Worm (Caenorhabditis elegans) whole organism, midembryonic: ENCODE results near the gene stc-1.

ENCODE experiments used
- T22C8.4 ChIP-seq: fragments of 200-800 bp; sonication (Bioruptor generic); IDR thresholded peaks from 2 replicates; pipeline ENCODE4 v1.3.6; 2022; ENCODE audit warnings: missing genetic modification characterization, missing compliant biosample characterization
- cog-1 ChIP-seq: sonication (generic microtip); optimal IDR thresholded peaks from 2 replicates; lab custom pipeline; 2016; ENCODE audit warnings: missing genetic modification characterization, missing compliant biosample characterization
- flt-1 ChIP-seq: fragments of 200-800 bp; sonication (Bioruptor generic); IDR thresholded peaks from 2 replicates; pipeline ENCODE4 v1.3.6; 2022; ENCODE audit warnings: missing genetic modification characterization, missing compliant biosample characterization
- klf-2 ChIP-seq: fragments of 200-800 bp; sonication (Bioruptor generic); conservative IDR thresholded peaks from 2 replicates; pipeline ENCODE4 v1.3.6; 2022; ENCODE audit warnings: missing genetic modification reagents, missing genetic modification characterization, missing compliant biosample characterization
- med-1 ChIP-seq: sonication (generic microtip); optimal IDR thresholded peaks from 2 replicates; lab custom pipeline; 2017; ENCODE audit warnings: missing genetic modification characterization, mild to moderate bottlenecking, missing compliant biosample characterization, antibody characterized with exemption, missing genetic modification reagents; ENCODE audit not compliant: insufficient read depth
- ref-1 ChIP-seq: fragments of 200-800 bp; sonication (Bioruptor generic); conservative IDR thresholded peaks from 2 replicates; pipeline ENCODE4 v1.3.6; 2022; ENCODE audit warnings: missing genetic modification reagents, missing genetic modification characterization, missing compliant biosample characterization
- tab-1 ChIP-seq: fragments of 200-800 bp; sonication (Bioruptor generic); IDR thresholded peaks from 2 replicates; pipeline ENCODE4 v1.3.6; 2022; ENCODE audit warnings: missing genetic modification characterization, missing compliant biosample characterization
- ztf-23 ChIP-seq: fragments of 200-800 bp; sonication (Bioruptor generic); IDR thresholded peaks from 2 replicates; pipeline ENCODE4 v1.3.6; 2022; ENCODE audit warnings: missing genetic modification reagents, missing genetic modification characterization, missing compliant biosample characterization
- ztf-29 ChIP-seq: fragments of 200-800 bp; sonication (Bioruptor generic); IDR thresholded peaks from 2 replicates; pipeline ENCODE4 v1.3.6; 2022; ENCODE audit warnings: missing genetic modification reagents, missing genetic modification characterization, missing compliant biosample characterization

Gene stc-1

ce11 chrII:8566039-8566438 lies at the start of gene stc-1:
Gene stc-1 (minus strand): TSS chrII:8566139.
- no peak for TF ChIP-seq T22C8.4 (GFP tag; lab: Robert Waterston, UW)
- no peak for TF ChIP-seq ref-1 (GFP tag; lab: Robert Waterston, UW)
- no peak for TF ChIP-seq cog-1 (tag; lab: Kevin White, UChicago)
- TF ChIP-seq ztf-23 (GFP tag; lab: Robert Waterston, UW), result no peak
- TF ChIP-seq klf-2 (GFP tag; lab: Robert Waterston, UW), result no peak
- TF ChIP-seq med-1 (GFP tag; lab: Kevin White, UChicago), result no peak
- TF ChIP-seq ztf-29, result no peak
- TF ChIP-seq flt-1 (GFP tag; lab: Robert Waterston, UW), result no peak
- TF ChIP-seq tab-1 (GFP tag; lab: Robert Waterston, UW), result no peak

ce11 chrII:8612470-8612869 lies 46.5 kb upstream of the stc-1 start, which contains the start of gene T22C8.1:
Gene T22C8.1 (plus strand): TSS chrII:8612770.
- TF ChIP-seq T22C8.4 (GFP tag; lab: Robert Waterston, UW) (no peak), med-1 (GFP tag; lab: Kevin White, UChicago) (no peak), klf-2 (GFP tag; lab: Robert Waterston, UW) (no peak), flt-1 (GFP tag; lab: Robert Waterston, UW) (no peak), ztf-23 (GFP tag; lab: Robert Waterston, UW) (no peak), ztf-29 (no peak), cog-1 (tag; lab: Kevin White, UChicago) (no peak), ref-1 (GFP tag; lab: Robert Waterston, UW) (no peak), tab-1 (GFP tag; lab: Robert Waterston, UW) (no peak)

ce11 chrII:8611330-8611729 lies 45.4 kb upstream of the stc-1 start:
- no peak for TF ChIP-seq flt-1 (GFP tag; lab: Robert Waterston, UW)

- TF ChIP-seq T22C8.4 (GFP tag; lab: Robert Waterston, UW), result no peak
- TF ChIP-seq ztf-23 (GFP tag; lab: Robert Waterston, UW), result no peak
- TF ChIP-seq ref-1 (GFP tag; lab: Robert Waterston, UW), result no peak
- no peak for TF ChIP-seq flt-1 (GFP tag; lab: Robert Waterston, UW)
- no peak for TF ChIP-seq tab-1 (GFP tag; lab: Robert Waterston, UW)
- TF ChIP-seq med-1 (GFP tag; lab: Kevin White, UChicago), result no peak
- no peak for TF ChIP-seq cog-1 (tag; lab: Kevin White, UChicago)
- no peak for TF ChIP-seq ztf-29
- TF ChIP-seq klf-2 (GFP tag; lab: Robert Waterston, UW), result no peak
Measured at ce11 chrII:8610585-8610984, 44.6 kb upstream of the stc-1 start.

ce11 chrII:8610085-8610484 lies 44.1 kb upstream of the stc-1 start, which contains the start of gene F28C6.9:
Gene F28C6.9 (minus strand): TSS chrII:8610185.
- TF ChIP-seq flt-1 (GFP tag; lab: Robert Waterston, UW) (no peak), ref-1 (GFP tag; lab: Robert Waterston, UW) (no peak), ztf-23 (GFP tag; lab: Robert Waterston, UW) (no peak), cog-1 (tag; lab: Kevin White, UChicago) (no peak), klf-2 (GFP tag; lab: Robert Waterston, UW) (no peak), tab-1 (GFP tag; lab: Robert Waterston, UW) (no peak), ztf-29 (no peak), med-1 (GFP tag; lab: Kevin White, UChicago) (no peak), T22C8.4 (GFP tag; lab: Robert Waterston, UW) (no peak)

- no peak for TF ChIP-seq ztf-29
- TF ChIP-seq med-1 (GFP tag; lab: Kevin White, UChicago), result no peak
- TF ChIP-seq T22C8.4 (GFP tag; lab: Robert Waterston, UW), result no peak
- TF ChIP-seq ref-1 (GFP tag; lab: Robert Waterston, UW), result no peak
- TF ChIP-seq klf-2 (GFP tag; lab: Robert Waterston, UW), result no peak
- TF ChIP-seq ztf-23 (GFP tag; lab: Robert Waterston, UW), result no peak
- TF ChIP-seq tab-1 (GFP tag; lab: Robert Waterston, UW), result no peak
- no peak for TF ChIP-seq flt-1 (GFP tag; lab: Robert Waterston, UW)
- TF ChIP-seq cog-1 (tag; lab: Kevin White, UChicago), result no peak
Measured at ce11 chrII:8607662-8608061, 41.7 kb upstream of the stc-1 start, which contains the start of gene F28C6.10. Gene F28C6.10 (plus strand): TSS chrII:8607962.

ce11 chrII:8606549-8606948 lies 40.6 kb upstream of the stc-1 start, which contains the start of gene F28C6.8:
Gene F28C6.8 (plus strand): TSS chrII:8606849.
- no peak for TF ChIP-seq ref-1 (GFP tag; lab: Robert Waterston, UW)
- no peak for TF ChIP-seq med-1 (GFP tag; lab: Kevin White, UChicago)
- TF ChIP-seq ztf-23 (GFP tag; lab: Robert Waterston, UW), result no peak
- TF ChIP-seq flt-1 (GFP tag; lab: Robert Waterston, UW), result no peak
- no peak for TF ChIP-seq cog-1 (tag; lab: Kevin White, UChicago)
- no peak for TF ChIP-seq ztf-29
- no peak for TF ChIP-seq tab-1 (GFP tag; lab: Robert Waterston, UW)
- no peak for TF ChIP-seq klf-2 (GFP tag; lab: Robert Waterston, UW)
- no peak for TF ChIP-seq T22C8.4 (GFP tag; lab: Robert Waterston, UW)

- TF ChIP-seq T22C8.4 (GFP tag; lab: Robert Waterston, UW), result no peak
- TF ChIP-seq med-1 (GFP tag; lab: Kevin White, UChicago), result no peak
- no peak for TF ChIP-seq ztf-29
- TF ChIP-seq tab-1 (GFP tag; lab: Robert Waterston, UW), result no peak
- no peak for TF ChIP-seq ztf-23 (GFP tag; lab: Robert Waterston, UW)
- TF ChIP-seq flt-1 (GFP tag; lab: Robert Waterston, UW), result no peak
- no peak for TF ChIP-seq cog-1 (tag; lab: Kevin White, UChicago)
- no peak for TF ChIP-seq klf-2 (GFP tag; lab: Robert Waterston, UW)
- no peak for TF ChIP-seq ref-1 (GFP tag; lab: Robert Waterston, UW)
Measured at ce11 chrII:8603567-8604359, 37.8 kb upstream of the stc-1 start, which contains the start of gene suf-1. Gene suf-1 (plus strand): TSS chrII:8603846.
